Fruit fly (Drosophila melanogaster) whole organism, pupa: Measurements from ENCODE around the gene loh.

Source experiments
- CG10348 ChIP-seq: fragments of 200-800 bp; sonication (Bioruptor generic); IDR thresholded peaks from 2 replicates; pipeline ENCODE4 v1.3.6; 2022; ENCODE audit warnings: missing biosample characterization, missing genetic modification characterization
- CG12605 ChIP-seq: fragments of 200-800 bp; sonication (Bioruptor generic); IDR thresholded peaks from 2 replicates; pipeline ENCODE4 v1.3.6; 2022; ENCODE audit warnings: missing biosample characterization, missing genetic modification characterization
- CG13204 ChIP-seq: fragments of 200-800 bp; sonication (Bioruptor generic); optimal IDR thresholded peaks from 2 replicates; lab custom pipeline; 2018; ENCODE audit warnings: missing biosample characterization, mild to moderate bottlenecking, missing genetic modification characterization, moderate library complexity
- CG14655 ChIP-seq: fragments of 200-800 bp; sonication (Bioruptor generic); optimal IDR thresholded peaks from 3 replicates; lab custom pipeline; 2017; ENCODE audit warnings: mild to moderate bottlenecking, missing biosample characterization, missing genetic modification reagents, missing genetic modification characterization
- CG15710 ChIP-seq: fragments of 200-800 bp; sonication (Bioruptor generic); optimal IDR thresholded peaks from 2 replicates; lab custom pipeline; 2018; ENCODE audit warnings: missing biosample characterization, mild to moderate bottlenecking, missing genetic modification characterization, moderate library complexity
- CG17806 ChIP-seq: fragments of 200-800 bp; sonication (Bioruptor generic); optimal IDR thresholded peaks from 2 replicates; lab custom pipeline; 2018; ENCODE audit warnings: missing biosample characterization, mild to moderate bottlenecking, missing genetic modification characterization, moderate library complexity
- CG32121 ChIP-seq: fragments of 200-800 bp; sonication (Bioruptor generic); IDR thresholded peaks from 2 replicates; pipeline ENCODE4 v1.3.6; 2022; ENCODE audit warnings: missing biosample characterization, missing genetic modification characterization
- CG34367 ChIP-seq: fragments of 200-800 bp; sonication (Bioruptor generic); optimal IDR thresholded peaks from 2 replicates; lab custom pipeline; 2018; ENCODE audit warnings: missing biosample characterization, mild to moderate bottlenecking, missing genetic modification characterization
- CG4496 ChIP-seq: fragments of 200-800 bp; sonication (Bioruptor generic); IDR thresholded peaks from 3 replicates; pipeline ENCODE4 v1.3.6; 2022; ENCODE audit warnings: missing biosample characterization, missing genetic modification characterization
- CG8159 ChIP-seq: fragments of 200-800 bp; sonication (Bioruptor generic); optimal IDR thresholded peaks from 3 replicates; lab custom pipeline; 2018; ENCODE audit warnings: missing biosample characterization, mild to moderate bottlenecking, missing genetic modification characterization, moderate library complexity
- CG8301 ChIP-seq: fragments of 200-800 bp; sonication (Bioruptor generic); optimal IDR thresholded peaks from 2 replicates; lab custom pipeline; 2018; ENCODE audit warnings: missing biosample characterization, mild to moderate bottlenecking, missing genetic modification characterization
- CG9948 ChIP-seq: fragments of 200-800 bp; sonication (Bioruptor generic); optimal IDR thresholded peaks from 2 replicates; lab custom pipeline; 2018; ENCODE audit warnings: missing biosample characterization, mild to moderate bottlenecking, missing genetic modification characterization, moderate library complexity
- D1 ChIP-seq: fragments of 200-800 bp; sonication (Bioruptor generic); optimal IDR thresholded peaks from 2 replicates; lab custom pipeline; 2018; ENCODE audit warnings: missing biosample characterization, mild to moderate bottlenecking, missing genetic modification characterization, moderate library complexity
- EcR ChIP-seq: fragments of 200-800 bp; sonication (Bioruptor generic); optimal IDR thresholded peaks from 3 replicates; lab custom pipeline; 2019; ENCODE audit warnings: missing biosample characterization, missing genetic modification characterization, mild to moderate bottlenecking, moderate library complexity, missing genetic modification reagents
- Ets98B ChIP-seq: fragments of 200-800 bp; sonication (Bioruptor generic); IDR thresholded peaks from 2 replicates; pipeline ENCODE4 v1.3.6; 2022; ENCODE audit warnings: missing biosample characterization, missing genetic modification characterization
- Pif1A ChIP-seq: fragments of 200-800 bp; sonication (Bioruptor generic); optimal IDR thresholded peaks from 3 replicates; lab custom pipeline; 2016; ENCODE audit warnings: missing biosample characterization, missing genetic modification characterization
- Pif1B ChIP-seq: fragments of 200-800 bp; sonication (Bioruptor generic); optimal IDR thresholded peaks from 3 replicates; lab custom pipeline; 2016; ENCODE audit warnings: missing biosample characterization, missing genetic modification characterization
- Snoo ChIP-seq: fragments of 200-800 bp; sonication (Bioruptor generic); optimal IDR thresholded peaks from 3 replicates; lab custom pipeline; 2017; ENCODE audit warnings: missing biosample characterization, mild to moderate bottlenecking, missing genetic modification characterization, inconsistent platforms
- fd96Ca ChIP-seq: fragments of 200-800 bp; sonication (Bioruptor generic); IDR thresholded peaks from 3 replicates; pipeline ENCODE4 v1.3.6; 2022; ENCODE audit warnings: missing biosample characterization, missing genetic modification characterization
- gl ChIP-seq: fragments of 200-800 bp; sonication (Bioruptor generic); optimal IDR thresholded peaks from 2 replicates; lab custom pipeline; 2018; ENCODE audit warnings: missing biosample characterization, mild to moderate bottlenecking, missing genetic modification characterization
- rn ChIP-seq: fragments of 200-800 bp; sonication (Bioruptor generic); IDR thresholded peaks from 2 replicates; pipeline ENCODE4 v1.3.6; 2022; ENCODE audit warnings: missing biosample characterization, missing genetic modification characterization

Gene loh

dm6 chr2L:10405008-10405654, 37.2 kb upstream of the loh start, which contains the start of the genes CG17768, LSm-4 and Ir31a:
TSS of gene CG17768 (minus strand) at chr2L:10405203.
TSS of gene LSm-4 (minus strand) at chr2L:10405203.
TSS of gene Ir31a (plus strand) at chr2L:10405565.
- TF ChIP-seq CG12605 (no peak), CG34367 (tag; lab: Kevin White, UChicago) (no peak), Snoo (tag; lab: Kevin White, UChicago) (no peak)
- TF ChIP-seq, all 21 proteins: peak for 0

dm6 chr2L:10408122-10408576, 34.2 kb upstream of the loh start, which contains the start of the genes Ip259 and RpS27A:
TSS of gene Ip259 (plus strand) at chr2L:10408352.
TSS of gene RpS27A (plus strand) at chr2L:10408352.
- TF ChIP-seq CG32121 (peak; percentile 50; the same call in 1 of the 2 replicates), gl (tag; lab: Kevin White, UChicago) (peak; percentile 52), CG17806 (peak; percentile 20), Pif1B (GFP tag; lab: Kevin White, UChicago) (no peak), CG9948 (no peak), Snoo (tag; lab: Kevin White, UChicago) (peak; percentile 85), CG4496 (peak; percentile 83; the same call in 2 of the 3 replicates), CG15710 (tag; lab: Kevin White, UChicago) (peak; percentile 62), CG34367 (tag; lab: Kevin White, UChicago) (peak; percentile 67), CG8301 (no peak)

DNA sequence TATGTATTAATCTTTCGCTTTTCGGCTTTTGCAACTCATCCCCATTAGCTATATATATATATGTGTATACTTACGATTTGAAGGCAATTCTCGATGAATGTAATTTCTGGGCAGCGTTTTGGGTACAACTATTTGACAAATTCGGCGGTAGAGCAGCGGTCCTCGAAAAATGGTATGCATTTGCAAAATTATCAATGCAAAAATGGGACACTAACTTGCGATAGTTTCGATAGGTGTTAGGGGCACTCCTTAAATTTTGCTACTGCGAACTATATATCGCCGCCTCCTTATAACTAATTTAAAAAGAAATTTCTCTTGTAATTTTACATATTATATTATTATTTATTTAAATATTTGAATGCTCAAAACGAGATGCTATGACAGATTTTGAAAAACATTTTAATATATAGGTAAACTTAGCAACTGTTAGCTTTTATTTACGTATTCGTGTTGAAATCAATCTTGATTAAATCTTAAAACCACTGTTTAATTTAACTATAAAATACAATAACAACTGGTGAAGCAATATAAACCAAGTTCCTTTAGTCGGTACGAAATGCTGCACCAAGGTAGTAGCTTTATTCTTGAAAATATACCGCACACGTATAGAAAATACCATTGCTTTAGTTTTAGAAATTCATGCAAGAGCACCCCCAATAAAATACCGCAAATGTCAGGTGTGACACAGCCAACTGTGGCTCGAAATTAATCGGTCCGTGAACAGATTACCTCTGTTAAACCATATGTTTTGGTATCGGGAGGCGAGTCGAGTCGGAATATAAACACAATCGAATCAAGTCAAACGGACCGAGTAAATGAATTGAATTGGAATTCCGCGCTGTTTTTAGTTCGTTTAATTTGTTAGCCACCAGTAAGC, 28.8 kb upstream of the loh start, which contains the start of the genes CG5355 and Klp31E:
Gene CG5355, minus strand, starts transcription at position 213 of the 877 bp plus-strand sequence.
Gene Klp31E, plus strand, starts transcription at position 767 of the 877 bp plus-strand sequence.
- TF ChIP-seq Pif1B (GFP tag; lab: Kevin White, UChicago): no peak
- peak; percentile 54 for TF ChIP-seq CG34367 (tag; lab: Kevin White, UChicago)
- peak; percentile 78 for TF ChIP-seq CG8159 (tag; lab: Kevin White, UChicago)
- peak; percentile 60 for TF ChIP-seq CG9948
- TF ChIP-seq CG17806: peak; percentile 55
- TF ChIP-seq EcR: no peak
- no peak for TF ChIP-seq gl (tag; lab: Kevin White, UChicago)
- no peak for TF ChIP-seq Pif1A (GFP tag; lab: Kevin White, UChicago)
- TF ChIP-seq Snoo (tag; lab: Kevin White, UChicago): peak; percentile 58
- no peak for TF ChIP-seq D1 (tag; lab: Kevin White, UChicago)
- no peak for TF ChIP-seq rn (GFP tag; lab: Robert Waterston, UW)
- TF ChIP-seq CG14655 (GFP tag; lab: Kevin White, UChicago): no peak
- TF ChIP-seq CG8301: no peak
- no peak for TF ChIP-seq Ets98B (GFP tag; lab: Robert Waterston, UW)
- no peak for TF ChIP-seq CG4496
- no peak for TF ChIP-seq CG10348
- no peak for TF ChIP-seq fd96Ca
- peak; percentile 73 for TF ChIP-seq CG15710 (tag; lab: Kevin White, UChicago)
- TF ChIP-seq CG13204 (GFP tag; lab: Kevin White, UChicago): no peak
- no peak for TF ChIP-seq CG12605
- TF ChIP-seq CG32121: no peak

dm6 chr2L:10418981-10419380, 23.4 kb upstream of the loh start, which contains the start of gene RfC3:
TSS of gene RfC3 (plus strand) at chr2L:10419190.
- TF ChIP-seq CG17806 (no peak), Pif1B (GFP tag; lab: Kevin White, UChicago) (no peak), Ets98B (GFP tag; lab: Robert Waterston, UW) (no peak), rn (GFP tag; lab: Robert Waterston, UW) (no peak), D1 (tag; lab: Kevin White, UChicago) (no peak), Pif1A (GFP tag; lab: Kevin White, UChicago) (no peak), CG8159 (tag; lab: Kevin White, UChicago) (no peak), fd96Ca (no peak), CG32121 (no peak), CG13204 (GFP tag; lab: Kevin White, UChicago) (no peak)

- TF ChIP-seq CG4496 (no peak), D1 (tag; lab: Kevin White, UChicago) (no peak), CG15710 (tag; lab: Kevin White, UChicago) (peak; percentile 16)
These were observed 19.4 kb upstream of the loh start, which contains the start of the genes pie and Wdfy2 for dm6 chr2L:10422643-10423606. TSS of gene pie (minus strand) at chr2L:10422780. TSS of gene Wdfy2 (plus strand) at chr2L:10423291.
